Worm (Caenorhabditis elegans) whole organism, mixed stage, embryonic: ENCODE results near the gene gldi-4.

Source experiments
- M03D4.4 ChIP-seq: sonication (generic microtip); optimal IDR thresholded peaks from 2 replicates; lab custom pipeline; 2017; ENCODE audit warnings: mild to moderate bottlenecking, missing genetic modification characterization, missing compliant biosample characterization
- bed-3 ChIP-seq: fragments of 200-800 bp; sonication (Bioruptor generic); optimal IDR thresholded peaks from 3 replicates; lab custom pipeline; 2018; ENCODE audit warnings: mild to moderate bottlenecking, missing genetic modification characterization, moderate library complexity, missing compliant biosample characterization
- ceh-39 ChIP-seq: fragments of 150-350 bp; optimal IDR thresholded peaks from 2 replicates; lab custom pipeline; 2014; ENCODE audit warnings: missing biosample characterization, missing genetic modification characterization
- ceh-43 ChIP-seq: fragments of 200-800 bp; sonication (Bioruptor generic); optimal IDR thresholded peaks from 2 replicates; lab custom pipeline; 2018; ENCODE audit warnings: mild to moderate bottlenecking, missing genetic modification characterization, moderate library complexity, missing compliant biosample characterization
- ces-1 ChIP-seq: fragments of 150-350 bp; optimal IDR thresholded peaks from 2 replicates; lab custom pipeline; 2014; ENCODE audit warnings: missing biosample characterization, missing genetic modification reagents, missing genetic modification characterization
- cnd-1 ChIP-seq: fragments of 200-800 bp; sonication (Bioruptor generic); optimal IDR thresholded peaks from 2 replicates; lab custom pipeline; 2018; ENCODE audit warnings: mild to moderate bottlenecking, missing genetic modification characterization, missing compliant biosample characterization
- drap-1 ChIP-seq: fragments of 200-800 bp; sonication (Bioruptor generic); optimal IDR thresholded peaks from 3 replicates; lab custom pipeline; 2018; ENCODE audit warnings: mild to moderate bottlenecking, missing genetic modification characterization, missing compliant biosample characterization
- elt-3 ChIP-seq: fragments of 150-350 bp; optimal IDR thresholded peaks from 2 replicates; lab custom pipeline; 2014; ENCODE audit warnings: missing biosample characterization, missing genetic modification characterization
- flh-1 ChIP-seq: fragments of 200-800 bp; sonication (Bioruptor generic); optimal IDR thresholded peaks from 2 replicates; lab custom pipeline; 2018; ENCODE audit warnings: mild to moderate bottlenecking, missing genetic modification characterization, moderate library complexity, missing compliant biosample characterization
- ham-2 ChIP-seq: fragments of 200-800 bp; sonication (Bioruptor generic); optimal IDR thresholded peaks from 2 replicates; lab custom pipeline; 2018; ENCODE audit warnings: mild to moderate bottlenecking, missing genetic modification characterization, missing compliant biosample characterization
- hlh-1 ChIP-seq: fragments of 150-350 bp; optimal IDR thresholded peaks from 2 replicates; lab custom pipeline; 2014; ENCODE audit warnings: missing biosample characterization, missing genetic modification reagents, missing genetic modification characterization
- lin-13 ChIP-seq: fragments of 150-350 bp; optimal IDR thresholded peaks from 2 replicates; lab custom pipeline; 2014; ENCODE audit warnings: missing biosample characterization, missing genetic modification characterization
- lin-32 ChIP-seq: fragments of 200-800 bp; sonication (Bioruptor generic); optimal IDR thresholded peaks from 2 replicates; lab custom pipeline; 2018; ENCODE audit warnings: mild to moderate bottlenecking, missing genetic modification characterization, missing compliant biosample characterization
- lsy-2 ChIP-seq: fragments of 150-350 bp; optimal IDR thresholded peaks from 2 replicates; lab custom pipeline; 2014; ENCODE audit warnings: missing biosample characterization, missing genetic modification characterization
- mab-5 ChIP-seq: fragments of 150-350 bp; optimal IDR thresholded peaks from 2 replicates; lab custom pipeline; 2014; ENCODE audit warnings: missing biosample characterization, missing genetic modification characterization
- mep-1 ChIP-seq: fragments of 150-350 bp; optimal IDR thresholded peaks from 2 replicates; lab custom pipeline; 2017; ENCODE audit warnings: missing biosample characterization, missing genetic modification reagents, missing genetic modification characterization, inconsistent platforms
- mls-2 ChIP-seq: sonication (generic microtip); optimal IDR thresholded peaks from 2 replicates; lab custom pipeline; 2016; ENCODE audit warnings: mild to moderate bottlenecking, missing genetic modification characterization, moderate library complexity, missing compliant biosample characterization
- nhr-12 ChIP-seq: fragments of 150-350 bp; optimal IDR thresholded peaks from 2 replicates; lab custom pipeline; 2014; ENCODE audit warnings: missing biosample characterization, missing genetic modification characterization
- nhr-2 ChIP-seq: fragments of 150-350 bp; optimal IDR thresholded peaks from 2 replicates; lab custom pipeline; 2014; ENCODE audit warnings: missing biosample characterization, missing genetic modification characterization
- nhr-237 ChIP-seq: fragments of 150-350 bp; optimal IDR thresholded peaks from 2 replicates; lab custom pipeline; 2014; ENCODE audit warnings: missing biosample characterization, missing genetic modification characterization
- nhr-76 ChIP-seq: sonication (generic microtip); optimal IDR thresholded peaks from 2 replicates; lab custom pipeline; 2017; ENCODE audit warnings: missing biosample characterization, missing genetic modification characterization
- pha-4 ChIP-seq: fragments of 150-350 bp; optimal IDR thresholded peaks from 2 replicates; lab custom pipeline; 2018; ENCODE audit warnings: missing biosample characterization, missing genetic modification reagents, missing genetic modification characterization
- snpc-4 ChIP-seq: fragments of 150-350 bp; optimal IDR thresholded peaks from 2 replicates; lab custom pipeline; 2014; ENCODE audit warnings: missing biosample characterization, missing genetic modification characterization
- sptf-1 ChIP-seq: sonication (generic microtip); optimal IDR thresholded peaks from 2 replicates; lab custom pipeline; 2017; ENCODE audit warnings: mild to moderate bottlenecking, missing genetic modification characterization, moderate library complexity, missing compliant biosample characterization
- tbx-8 ChIP-seq: fragments of 200-800 bp; sonication (Bioruptor generic); optimal IDR thresholded peaks from 2 replicates; lab custom pipeline; 2018; ENCODE audit warnings: mild to moderate bottlenecking, missing genetic modification characterization, moderate library complexity, missing compliant biosample characterization
- unc-120 ChIP-seq: sonication (generic microtip); optimal IDR thresholded peaks from 2 replicates; lab custom pipeline; 2017; ENCODE audit warnings: missing genetic modification characterization, missing compliant biosample characterization; ENCODE audit not compliant: poor library complexity, severe bottlenecking
- unc-39 ChIP-seq: fragments of 150-350 bp; optimal IDR thresholded peaks from 2 replicates; lab custom pipeline; 2014; ENCODE audit warnings: missing biosample characterization, missing genetic modification characterization
- unc-62 ChIP-seq: fragments of 150-350 bp; optimal IDR thresholded peaks from 2 replicates; lab custom pipeline; 2014; ENCODE audit warnings: missing biosample characterization, missing genetic modification reagents, missing genetic modification characterization
- zip-8 ChIP-seq: fragments of 150-350 bp; optimal IDR thresholded peaks from 2 replicates; lab custom pipeline; 2014; ENCODE audit warnings: missing biosample characterization, missing genetic modification characterization
- ztf-11 ChIP-seq: fragments of 150-350 bp; optimal IDR thresholded peaks from 2 replicates; lab custom pipeline; 2014; ENCODE audit warnings: missing biosample characterization, missing genetic modification characterization

Gene gldi-4

DNA sequence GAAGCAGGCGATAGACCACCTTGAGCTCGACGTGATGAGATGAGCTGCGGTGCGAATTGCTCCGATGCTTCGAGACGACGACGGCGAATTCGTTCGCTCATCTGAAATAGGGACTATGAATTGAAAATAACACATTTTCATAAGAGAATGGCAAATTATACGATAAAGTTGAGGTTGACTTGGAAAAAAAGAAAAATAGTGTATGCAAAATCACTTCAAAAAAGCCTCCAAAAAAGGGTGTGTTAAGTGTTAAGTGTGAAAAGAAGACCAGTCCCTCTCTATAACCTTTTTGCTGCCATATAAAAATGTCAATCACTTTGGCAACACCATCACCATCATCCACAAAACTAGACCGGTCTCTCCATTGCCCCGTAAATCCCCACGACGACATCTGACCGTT lies 30.6 kb upstream of the gldi-4 start, which contains the start of gene prkl-1:
TSS of gene prkl-1 (minus strand) at position 101 of the 400 bp plus-strand sequence.
- TF ChIP-seq mls-2 (tag; lab: Kevin White, UChicago) (no peak), snpc-4 (no peak), drap-1 (GFP tag; lab: Kevin White, UChicago) (no peak), nhr-2 (no peak), nhr-76 (tag; lab: Kevin White, UChicago) (no peak), cnd-1 (tag; lab: Kevin White, UChicago) (no peak), ceh-39 (tag; lab: Kevin White, UChicago) (no peak), nhr-237 (no peak), ztf-11 (tag; lab: Kevin White, UChicago) (no peak), sptf-1 (tag; lab: Kevin White, UChicago) (no peak), lin-13 (tag; lab: Kevin White, UChicago) (no peak), lin-32 (no peak)

DNA sequence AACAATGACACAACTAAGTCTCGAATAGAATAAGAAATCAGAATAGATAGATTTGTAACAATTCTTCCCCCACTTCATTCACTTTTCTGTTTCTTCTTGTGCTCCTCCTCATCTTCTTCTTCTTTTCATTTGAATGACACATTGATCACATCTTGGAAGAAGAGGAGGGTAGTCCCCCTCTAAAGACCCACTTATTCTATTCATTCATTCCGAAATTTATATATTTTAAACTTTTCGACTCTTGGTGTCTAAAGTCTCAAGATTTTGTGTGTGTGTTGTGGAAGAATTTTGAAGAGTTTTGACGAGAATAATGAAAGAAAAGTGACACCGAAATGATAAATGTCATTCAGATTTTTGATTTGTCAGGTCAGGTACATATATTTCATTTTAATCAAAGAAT lies 26.4 kb upstream of the gldi-4 start:
- TF ChIP-seq nhr-12 (tag; lab: Kevin White, UChicago) (no peak), tbx-8 (no peak), unc-62 (GFP tag; lab: Kevin White, UChicago) (peak; percentile 64), mab-5 (tag; lab: Kevin White, UChicago) (no peak), zip-8 (tag; lab: Kevin White, UChicago) (no peak), ham-2 (GFP tag; lab: Kevin White, UChicago) (no peak), drap-1 (GFP tag; lab: Kevin White, UChicago) (no peak), elt-3 (tag; lab: Kevin White, UChicago) (no peak), ceh-43 (GFP tag; lab: Kevin White, UChicago) (no peak), lsy-2 (tag; lab: Kevin White, UChicago) (no peak), nhr-76 (tag; lab: Kevin White, UChicago) (no peak), unc-120 (tag; lab: Kevin White, UChicago) (peak; percentile 30), ces-1 (GFP tag; lab: Kevin White, UChicago) (peak; percentile 13), pha-4 (tag; lab: Kevin White, UChicago) (no peak), lin-13 (tag; lab: Kevin White, UChicago) (no peak), M03D4.4 (tag; lab: Kevin White, UChicago) (no peak)

DNA sequence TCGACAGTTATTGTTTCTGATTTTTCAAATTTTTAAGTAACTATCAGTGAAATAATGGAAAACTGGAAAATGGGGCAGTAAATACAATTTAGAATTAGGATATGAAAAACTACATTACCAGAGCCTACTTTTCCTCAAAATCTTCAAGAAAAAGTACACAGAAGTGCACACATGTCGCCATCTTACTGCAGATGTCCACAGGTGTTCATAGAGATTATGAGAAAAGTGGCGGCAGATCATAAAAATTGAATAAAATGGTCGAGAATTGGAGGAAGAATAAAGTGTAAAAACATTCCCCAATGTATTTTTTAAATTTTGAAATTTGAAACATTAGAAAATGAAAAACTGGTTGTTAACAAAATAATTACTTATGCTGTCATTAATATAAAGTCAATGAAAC lies 19.5 kb upstream of the gldi-4 start:
- TF ChIP-seq mls-2 (tag; lab: Kevin White, UChicago) (no peak), lin-32 (peak; percentile 91)

DNA sequence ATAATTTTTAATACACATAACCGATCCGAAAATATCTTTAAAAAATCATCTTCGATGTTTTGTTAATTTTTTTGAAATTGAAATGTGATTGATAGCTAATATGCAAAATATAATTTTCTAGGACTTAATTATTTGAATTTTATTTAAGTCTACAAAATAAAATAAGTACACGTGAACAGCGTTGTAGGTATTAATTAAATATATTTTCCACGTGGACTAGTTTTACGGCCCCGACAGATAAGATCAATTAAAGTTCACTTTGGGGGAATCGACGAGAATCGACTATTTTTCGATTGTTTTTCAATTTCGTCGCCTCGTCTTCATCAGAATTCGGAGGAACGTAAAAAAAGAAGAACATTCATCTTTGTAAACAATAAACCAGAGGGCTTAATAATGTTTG lies 18.2 kb upstream of the gldi-4 start, which contains the start of gene C25A8.5:
TSS of gene C25A8.5 (plus strand) at position 301 of the 400 bp plus-strand sequence.
- no peak for TF ChIP-seq cnd-1 (tag; lab: Kevin White, UChicago)
- no peak for TF ChIP-seq mab-5 (tag; lab: Kevin White, UChicago)
- no peak for TF ChIP-seq M03D4.4 (tag; lab: Kevin White, UChicago)
- no peak for TF ChIP-seq sptf-1 (tag; lab: Kevin White, UChicago)
- no peak for TF ChIP-seq flh-1
- TF ChIP-seq pha-4 (tag; lab: Kevin White, UChicago): no peak
- TF ChIP-seq unc-39 (tag; lab: Kevin White, UChicago): no peak
- no peak for TF ChIP-seq lin-13 (tag; lab: Kevin White, UChicago)
- TF ChIP-seq, all 35 proteins: peak for 0

DNA sequence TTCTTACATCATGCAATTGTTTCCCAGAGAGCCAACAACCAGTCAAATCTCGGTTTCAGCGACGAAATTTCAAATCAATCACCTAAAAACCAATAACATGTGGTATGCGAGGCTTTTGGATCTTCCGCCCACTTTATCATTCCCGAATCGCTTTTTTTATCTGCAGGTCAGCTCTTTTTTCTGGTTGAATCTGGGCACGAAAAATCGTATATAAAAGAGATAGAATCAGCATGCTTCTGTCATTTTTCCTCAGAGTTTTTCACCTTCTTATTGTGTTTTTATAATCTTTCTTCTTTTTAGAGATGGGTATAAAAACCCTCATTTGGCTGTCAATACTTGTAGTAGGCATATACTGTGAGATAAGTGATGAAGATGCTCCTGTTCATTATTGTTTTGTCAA lies 14.1 kb upstream of the gldi-4 start, which contains the start of gene cht-3:
TSS of gene cht-3 (plus strand) at position 301 of the 400 bp plus-strand sequence.
- TF ChIP-seq M03D4.4 (tag; lab: Kevin White, UChicago) (no peak), nhr-12 (tag; lab: Kevin White, UChicago) (no peak), nhr-237 (no peak), flh-1 (no peak), unc-62 (GFP tag; lab: Kevin White, UChicago) (no peak), lin-32 (no peak), pha-4 (tag; lab: Kevin White, UChicago) (no peak), elt-3 (tag; lab: Kevin White, UChicago) (no peak), mls-2 (tag; lab: Kevin White, UChicago) (no peak), nhr-76 (tag; lab: Kevin White, UChicago) (no peak), unc-39 (tag; lab: Kevin White, UChicago) (no peak), lin-13 (tag; lab: Kevin White, UChicago) (no peak), snpc-4 (no peak), mab-5 (tag; lab: Kevin White, UChicago) (no peak)

DNA sequence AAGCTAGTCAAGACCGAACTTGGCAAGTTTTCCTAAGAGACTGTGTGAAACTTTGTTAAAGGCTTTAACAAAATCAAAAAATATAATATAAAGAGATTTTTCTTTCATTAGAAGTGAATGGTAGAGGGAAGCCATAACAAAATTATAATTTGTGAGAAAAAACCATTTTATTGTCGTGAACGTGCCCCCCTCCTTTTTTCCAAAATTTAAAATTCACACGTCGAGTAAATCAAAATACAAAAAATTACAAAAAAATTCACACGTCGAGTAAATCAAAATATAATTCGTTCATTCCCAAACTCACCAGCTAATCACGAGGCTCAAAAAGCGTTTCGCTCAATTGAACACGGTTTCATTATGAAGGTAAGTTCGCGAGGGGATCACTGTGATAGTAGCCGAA lies 7.9 kb upstream of the gldi-4 start, which contains the start of gene C25A8.2:
TSS of gene C25A8.2 (plus strand) at position 301 of the 400 bp plus-strand sequence.
- TF ChIP-seq unc-120 (tag; lab: Kevin White, UChicago) (no peak), bed-3 (no peak), pha-4 (tag; lab: Kevin White, UChicago) (no peak), M03D4.4 (tag; lab: Kevin White, UChicago) (no peak), mab-5 (tag; lab: Kevin White, UChicago) (no peak), mls-2 (tag; lab: Kevin White, UChicago) (no peak), zip-8 (tag; lab: Kevin White, UChicago) (no peak), sptf-1 (tag; lab: Kevin White, UChicago) (no peak), mep-1 (no peak), nhr-76 (tag; lab: Kevin White, UChicago) (no peak), hlh-1 (tag; lab: Kevin White, UChicago) (no peak)
- TF ChIP-seq, all 35 proteins: peak for 0
